Worm (Caenorhabditis elegans): ENCODE data around the gene mff-1.

Gene mff-1

ce11 chrX:12975595-12976089 lies 11.4 kb downstream of the mff-1 start, which contains the start of gene ppk-3:
TSS of gene ppk-3 (minus strand) at chrX:12975645.
- TF ChIP-seq T22C8.4 (GFP tag; IDR thresholded peaks at IDR 0.05) (no peak), cog-1 (tag; optimal IDR thresholded peaks at IDR 0.05) (peak; percentile 33)

- TF ChIP-seq med-1 (GFP tag; optimal IDR thresholded peaks at IDR 0.05; ENCODE audit: insufficient read depth) (no peak), klf-2 (GFP tag; conservative IDR thresholded peaks at IDR 0.05) (no peak), cog-1 (tag; optimal IDR thresholded peaks at IDR 0.05) (no peak), tab-1 (GFP tag; IDR thresholded peaks at IDR 0.05) (no peak), ztf-29 (GFP tag; IDR thresholded peaks at IDR 0.05) (no peak), T22C8.4 (GFP tag; IDR thresholded peaks at IDR 0.05) (no peak), ztf-23 (GFP tag; IDR thresholded peaks at IDR 0.05) (no peak), flt-1 (GFP tag; IDR thresholded peaks at IDR 0.05) (no peak), ref-1 (GFP tag; conservative IDR thresholded peaks at IDR 0.05) (no peak)
These were observed 21.9 kb downstream of the mff-1 start, which contains the start of gene frpr-2 for ce11 chrX:12965163-12965562. TSS of gene frpr-2 (plus strand) at chrX:12965463.

- TF ChIP-seq T22C8.4 (GFP tag; IDR thresholded peaks at IDR 0.05) (no peak), ref-1 (GFP tag; conservative IDR thresholded peaks at IDR 0.05) (no peak), ztf-29 (GFP tag; IDR thresholded peaks at IDR 0.05) (no peak)
These were observed 28.1 kb downstream of the mff-1 start for ce11 chrX:12958897-12959296.

ce11 chrX:12951175-12951574 lies 35.8 kb downstream of the mff-1 start:
- TF ChIP-seq flt-1 (GFP tag; IDR thresholded peaks at IDR 0.05) (no peak), cog-1 (tag; optimal IDR thresholded peaks at IDR 0.05) (no peak), klf-2 (GFP tag; conservative IDR thresholded peaks at IDR 0.05) (no peak), ztf-29 (GFP tag; IDR thresholded peaks at IDR 0.05) (no peak), tab-1 (GFP tag; IDR thresholded peaks at IDR 0.05) (no peak), T22C8.4 (GFP tag; IDR thresholded peaks at IDR 0.05) (no peak), med-1 (GFP tag; optimal IDR thresholded peaks at IDR 0.05; ENCODE audit: insufficient read depth) (no peak), ref-1 (GFP tag; conservative IDR thresholded peaks at IDR 0.05) (no peak), ztf-23 (GFP tag; IDR thresholded peaks at IDR 0.05) (no peak)

- no peak for TF ChIP-seq ztf-29 (GFP tag; IDR thresholded peaks at IDR 0.05)
- no peak for TF ChIP-seq klf-2 (GFP tag; conservative IDR thresholded peaks at IDR 0.05)
- no peak for TF ChIP-seq med-1 (GFP tag; optimal IDR thresholded peaks at IDR 0.05; ENCODE audit: insufficient read depth)
- TF ChIP-seq ref-1 (GFP tag; conservative IDR thresholded peaks at IDR 0.05): no peak
- TF ChIP-seq T22C8.4 (GFP tag; IDR thresholded peaks at IDR 0.05): no peak
- no peak for TF ChIP-seq cog-1 (tag; optimal IDR thresholded peaks at IDR 0.05)
- TF ChIP-seq flt-1 (GFP tag; IDR thresholded peaks at IDR 0.05): no peak
- no peak for TF ChIP-seq ztf-23 (GFP tag; IDR thresholded peaks at IDR 0.05)
- no peak for TF ChIP-seq tab-1 (GFP tag; IDR thresholded peaks at IDR 0.05)
These were observed 40.5 kb downstream of the mff-1 start, which contains the start of gene C05E7.3 for ce11 chrX:12946533-12946932. TSS of gene C05E7.3 (minus strand) at chrX:12946633.

ce11 chrX:12944661-12945060 lies 42.4 kb downstream of the mff-1 start:
- TF ChIP-seq ztf-23 (GFP tag; IDR thresholded peaks at IDR 0.05) (no peak), ref-1 (GFP tag; conservative IDR thresholded peaks at IDR 0.05) (no peak), cog-1 (tag; optimal IDR thresholded peaks at IDR 0.05) (no peak), tab-1 (GFP tag; IDR thresholded peaks at IDR 0.05) (no peak), med-1 (GFP tag; optimal IDR thresholded peaks at IDR 0.05; ENCODE audit: insufficient read depth) (no peak), T22C8.4 (GFP tag; IDR thresholded peaks at IDR 0.05) (no peak), flt-1 (GFP tag; IDR thresholded peaks at IDR 0.05) (no peak)

- no peak for TF ChIP-seq tab-1 (GFP tag; IDR thresholded peaks at IDR 0.05)
- no peak for TF ChIP-seq ztf-23 (GFP tag; IDR thresholded peaks at IDR 0.05)
- no peak for TF ChIP-seq flt-1 (GFP tag; IDR thresholded peaks at IDR 0.05)
- TF ChIP-seq med-1 (GFP tag; optimal IDR thresholded peaks at IDR 0.05; ENCODE audit: insufficient read depth): no peak
- TF ChIP-seq klf-2 (GFP tag; conservative IDR thresholded peaks at IDR 0.05): no peak
- no peak for TF ChIP-seq T22C8.4 (GFP tag; IDR thresholded peaks at IDR 0.05)
- no peak for TF ChIP-seq ref-1 (GFP tag; conservative IDR thresholded peaks at IDR 0.05)
- TF ChIP-seq ztf-29 (GFP tag; IDR thresholded peaks at IDR 0.05): no peak
- no peak for TF ChIP-seq cog-1 (tag; optimal IDR thresholded peaks at IDR 0.05)
These were observed 43.9 kb downstream of the mff-1 start, which contains the start of gene gmap-2 for ce11 chrX:12943166-12943565. TSS of gene gmap-2 (minus strand) at chrX:12943266.

ce11 chrX:12942296-12942695 lies 44.7 kb downstream of the mff-1 start:
- TF ChIP-seq tab-1 (GFP tag; IDR thresholded peaks at IDR 0.05): 0 out of 2 replicates have a peak, but pooled peaks have one; percentile 25
- no peak for TF ChIP-seq klf-2 (GFP tag; conservative IDR thresholded peaks at IDR 0.05)

- TF ChIP-seq cog-1 (tag; optimal IDR thresholded peaks at IDR 0.05) (no peak), med-1 (GFP tag; optimal IDR thresholded peaks at IDR 0.05; ENCODE audit: insufficient read depth) (no peak), ztf-29 (GFP tag; IDR thresholded peaks at IDR 0.05) (no peak), flt-1 (GFP tag; IDR thresholded peaks at IDR 0.05) (no peak), tab-1 (GFP tag; IDR thresholded peaks at IDR 0.05) (no peak), klf-2 (GFP tag; conservative IDR thresholded peaks at IDR 0.05) (no peak), ztf-23 (GFP tag; IDR thresholded peaks at IDR 0.05) (no peak), T22C8.4 (GFP tag; IDR thresholded peaks at IDR 0.05) (no peak)
These were observed 46.2 kb downstream of the mff-1 start, which contains the start of gene gmap-3 for ce11 chrX:12940811-12941210. TSS of gene gmap-3 (minus strand) at chrX:12940958.

- TF ChIP-seq flt-1 (GFP tag; IDR thresholded peaks at IDR 0.05): no peak
- TF ChIP-seq T22C8.4 (GFP tag; IDR thresholded peaks at IDR 0.05): no peak
- no peak for TF ChIP-seq tab-1 (GFP tag; IDR thresholded peaks at IDR 0.05)
- no peak for TF ChIP-seq ztf-29 (GFP tag; IDR thresholded peaks at IDR 0.05)
- no peak for TF ChIP-seq ref-1 (GFP tag; conservative IDR thresholded peaks at IDR 0.05)
- TF ChIP-seq med-1 (GFP tag; optimal IDR thresholded peaks at IDR 0.05; ENCODE audit: insufficient read depth): no peak
- TF ChIP-seq klf-2 (GFP tag; conservative IDR thresholded peaks at IDR 0.05): no peak
- TF ChIP-seq cog-1 (tag; optimal IDR thresholded peaks at IDR 0.05): no peak
- TF ChIP-seq ztf-23 (GFP tag; IDR thresholded peaks at IDR 0.05): no peak
These were observed 49.5 kb downstream of the mff-1 start for ce11 chrX:12937521-12937920.

Data from whole organism, midembryonic.